Fruit fly (Drosophila melanogaster) whole organism, wandering third instar larva: ENCODE data around the gene CG10959.
A peak's percentile ranks its signal among the peaks of the same experiment; 100 is the strongest.

ENCODE experiments used
- Dfd ChIP-seq: fragments of >200 bp; optimal IDR thresholded peaks from 2 replicates; lab custom pipeline; 2017; ENCODE audit warnings: missing biosample characterization, missing genetic modification characterization
- Hr78 ChIP-seq: fragments of >200 bp; optimal IDR thresholded peaks from 2 replicates; lab custom pipeline; 2017; ENCODE audit warnings: missing biosample characterization, missing genetic modification characterization
- Myc ChIP-seq: fragments of >200 bp; optimal IDR thresholded peaks from 2 replicates; lab custom pipeline; 2017
- Rel ChIP-seq, 2 experiments: fragments of 200-800 bp; sonication (Bioruptor generic) in 1 of 2; optimal IDR thresholded peaks; 2 replicates in 1 of 2; 3 replicates in 1 of 2; lab custom pipeline; 2016 to 2019; ENCODE audit warnings: mild to moderate bottlenecking in 2 of 2, missing biosample characterization in 2 of 2, missing genetic modification characterization in 2 of 2, moderate library complexity in 1 of 2
- dl ChIP-seq, 2 experiments: fragments of 175-275, 200-275 bp in 1 of 2; fragments of 200-275 bp in 1 of 2; sonication (Bioruptor generic); optimal IDR thresholded peaks; lab custom pipeline; 2018; ENCODE audit warnings: mild to moderate bottlenecking in 2 of 2, missing biosample characterization in 2 of 2, missing genetic modification characterization in 2 of 2, moderate library complexity in 2 of 2; ENCODE audit not compliant: partially characterized antibody in 2 of 2, insufficient read depth in 1 of 2
- dsf ChIP-seq: sonication (Bioruptor generic); optimal IDR thresholded peaks from 2 replicates; lab custom pipeline; 2016; ENCODE audit warnings: missing biosample characterization, missing genetic modification characterization, borderline replicate concordance
- jim ChIP-seq: fragments of 175-275, 200-325 bp; sonication (Bioruptor generic); optimal IDR thresholded peaks from 2 replicates; lab custom pipeline; 2016; ENCODE audit warnings: missing biosample characterization, mild to moderate bottlenecking, missing genetic modification characterization
- pan ChIP-seq: fragments of >200 bp; optimal IDR thresholded peaks from 2 replicates; lab custom pipeline; 2017
- usp ChIP-seq: fragments of >200 bp; optimal IDR thresholded peaks from 2 replicates; lab custom pipeline; 2017; ENCODE audit warnings: missing biosample characterization, missing genetic modification characterization

- no peak for TF ChIP-seq Hr78 (GFP tag; lab: Kevin White, UChicago)
- TF ChIP-seq dl (GFP tag; optimal IDR thresholded peaks at IDR 0.05; lab: Kevin White, UChicago; ENCODE audit: insufficient read depth in 1 of 2, partially characterized antibody in 2 of 2) = no peak
- TF ChIP-seq Rel (GFP tag; optimal IDR thresholded peaks at IDR 0.05; lab: Kevin White, UChicago) = no peak
- TF ChIP-seq Rel (tag; optimal IDR thresholded peaks at IDR 0.05; lab: Kevin White, UChicago) = peak; percentile 83
- TF ChIP-seq dsf (GFP tag; lab: Kevin White, UChicago) = no peak
- peak; percentile 48 for TF ChIP-seq Myc
- TF ChIP-seq jim (GFP tag; lab: Kevin White, UChicago) = no peak
- no peak for TF ChIP-seq usp
- TF ChIP-seq Dfd = no peak
- no peak for TF ChIP-seq pan (lab: Kevin White, UChicago)
Measured at dm6 chrX:8115717-8116311, 32.8 kb upstream of the CG10959 start, which contains the start of gene Gclc.
